Fruit fly (Drosophila melanogaster) whole organism, adult: ENCODE data around the gene lute.

Experiments
- CG1620 ChIP-seq: fragments of 200-800 bp; sonication (Bioruptor generic); optimal IDR thresholded peaks from 2 replicates; lab custom pipeline; 2016; ENCODE audit warnings: missing biosample characterization, missing genetic modification characterization
- CG5204 ChIP-seq: fragments of 200-800 bp; sonication (Bioruptor generic); optimal IDR thresholded peaks from 2 replicates; lab custom pipeline; 2016; ENCODE audit warnings: missing biosample characterization, missing genetic modification characterization
- CG7045 ChIP-seq: fragments of 200-800 bp; sonication (Bioruptor generic); optimal IDR thresholded peaks from 2 replicates; lab custom pipeline; 2017; ENCODE audit warnings: missing biosample characterization, mild to moderate bottlenecking, missing genetic modification characterization
- cic ChIP-seq: fragments of 200-800 bp; sonication (Bioruptor generic); optimal IDR thresholded peaks from 2 replicates; lab custom pipeline; 2017; ENCODE audit warnings: missing biosample characterization, mild to moderate bottlenecking, missing genetic modification characterization, moderate library complexity
- cnc ChIP-seq, 2 experiments: fragments of >200 bp; optimal IDR thresholded peaks; 2 replicates each; lab custom pipeline; 2017
- kay ChIP-seq: fragments of 200-800 bp; sonication (Bioruptor generic); peaks from one replicate; lab custom pipeline; 2016; ENCODE audit warnings: missing biosample characterization, missing genetic modification characterization, borderline replicate concordance
- toe ChIP-seq: fragments of 200-800 bp; sonication (Bioruptor generic); optimal IDR thresholded peaks from 2 replicates; lab custom pipeline; 2016; ENCODE audit warnings: missing biosample characterization, missing genetic modification characterization

dm6 chr3R:17433117-17433516, 53.4 kb downstream of the lute start:
- TF ChIP-seq CG5204 (no peak), CG1620 (no peak), cic (GFP tag; lab: Kevin White, UChicago) (no peak), cnc (optimal IDR thresholded peaks at IDR 0.05; lab: Kevin White, UChicago) (no peak), toe (GFP tag; lab: Kevin White, UChicago) (no peak), CG7045 (GFP tag; lab: Kevin White, UChicago) (no peak), kay (GFP tag; lab: Kevin White, UChicago) (no peak)
